Fruit fly (Drosophila melanogaster) whole organism, prepupa: ENCODE results near the gene Graf.

Source experiments
- Blimp-1 ChIP-seq: fragments of 200-800 bp; sonication (Bioruptor generic); optimal IDR thresholded peaks from 3 replicates; lab custom pipeline; 2017; ENCODE audit warnings: missing biosample characterization, missing genetic modification characterization, mild to moderate bottlenecking, moderate library complexity, missing genetic modification reagents
- CG10631 ChIP-seq: fragments of 200-800 bp; sonication (Bioruptor generic); optimal IDR thresholded peaks from 2 replicates; lab custom pipeline; 2016; ENCODE audit warnings: missing biosample characterization, missing genetic modification characterization
- CG10669 ChIP-seq: fragments of 200-800 bp; sonication (Bioruptor generic); optimal IDR thresholded peaks from 3 replicates; lab custom pipeline; 2018; ENCODE audit warnings: missing biosample characterization, mild to moderate bottlenecking, missing genetic modification characterization, moderate library complexity
- CG11294 ChIP-seq: fragments of 200-800 bp; sonication (Bioruptor generic); IDR thresholded peaks from 2 replicates; pipeline ENCODE4 v1.3.6; 2022; ENCODE audit warnings: missing biosample characterization, missing genetic modification characterization
- CG11902 ChIP-seq: fragments of 200-800 bp; sonication (Bioruptor generic); optimal IDR thresholded peaks from 3 replicates; lab custom pipeline; 2016; ENCODE audit warnings: missing biosample characterization, missing genetic modification characterization
- CG15336 ChIP-seq: fragments of 200-800 bp; sonication (Bioruptor generic); IDR thresholded peaks from 2 replicates; pipeline ENCODE4 v1.3.6; 2022; ENCODE audit warnings: missing biosample characterization, missing genetic modification characterization
- CG1621 ChIP-seq: fragments of 200-800 bp; sonication (Bioruptor generic); optimal IDR thresholded peaks from 3 replicates; lab custom pipeline; 2018; ENCODE audit warnings: missing biosample characterization, mild to moderate bottlenecking, missing genetic modification characterization
- CG16779 ChIP-seq: fragments of 200-800 bp; sonication (Bioruptor generic); optimal IDR thresholded peaks from 3 replicates; lab custom pipeline; 2017; ENCODE audit warnings: missing biosample characterization, mild to moderate bottlenecking, missing genetic modification characterization
- CG3032 ChIP-seq: fragments of 200-800 bp; optimal IDR thresholded peaks from 2 replicates; lab custom pipeline; 2019; ENCODE audit warnings: missing biosample characterization, mild to moderate bottlenecking, missing genetic modification characterization, moderate library complexity
- CG34406 ChIP-seq: fragments of 200-800 bp; sonication (Bioruptor generic); optimal IDR thresholded peaks from 3 replicates; lab custom pipeline; 2016; ENCODE audit warnings: missing biosample characterization, missing genetic modification characterization
- CG4318 ChIP-seq: fragments of 200-800 bp; sonication (Bioruptor generic); optimal IDR thresholded peaks from 3 replicates; lab custom pipeline; 2017; ENCODE audit warnings: missing biosample characterization, mild to moderate bottlenecking, missing genetic modification characterization
- CG6163 ChIP-seq: fragments of 200-800 bp; sonication (Bioruptor generic); IDR thresholded peaks from 3 replicates; pipeline ENCODE4 v1.3.6; 2022; ENCODE audit warnings: missing biosample characterization, missing genetic modification characterization
- CG6276 ChIP-seq: fragments of 200-800 bp; sonication (Bioruptor generic); optimal IDR thresholded peaks from 2 replicates; lab custom pipeline; 2017; ENCODE audit warnings: missing biosample characterization, mild to moderate bottlenecking, missing genetic modification characterization
- CG6792 ChIP-seq: fragments of 200-800 bp; sonication (Bioruptor generic); optimal IDR thresholded peaks from 3 replicates; lab custom pipeline; 2016; ENCODE audit warnings: missing biosample characterization, missing genetic modification characterization
- CG6808 ChIP-seq: fragments of 200-800 bp; sonication (Bioruptor generic); optimal IDR thresholded peaks from 3 replicates; lab custom pipeline; 2017; ENCODE audit warnings: missing biosample characterization, missing genetic modification characterization, mild to moderate bottlenecking, moderate library complexity, missing genetic modification reagents
- CG6854 ChIP-seq: fragments of 200-800 bp; sonication (Bioruptor generic); optimal IDR thresholded peaks from 2 replicates; lab custom pipeline; 2017; ENCODE audit warnings: missing biosample characterization, mild to moderate bottlenecking, missing genetic modification characterization
- CG7368 ChIP-seq: fragments of 200-800 bp; sonication (Bioruptor generic); optimal IDR thresholded peaks from 3 replicates; lab custom pipeline; 2016; ENCODE audit warnings: missing biosample characterization, missing genetic modification characterization
- CG8319 ChIP-seq: fragments of 200-800 bp; sonication (Bioruptor generic); optimal IDR thresholded peaks from 3 replicates; lab custom pipeline; 2016; ENCODE audit warnings: missing biosample characterization, missing genetic modification characterization
- CG8632 ChIP-seq: fragments of 200-800 bp; sonication (Bioruptor generic); optimal IDR thresholded peaks from 3 replicates; lab custom pipeline; 2016; ENCODE audit warnings: missing biosample characterization, missing genetic modification characterization
- Eip75B ChIP-seq: fragments of 200-800 bp; sonication (Bioruptor generic); optimal IDR thresholded peaks from 3 replicates; lab custom pipeline; 2016; ENCODE audit warnings: missing biosample characterization, missing genetic modification characterization
- Eip78C ChIP-seq: fragments of 200-800 bp; sonication (Bioruptor generic); peaks from one replicate; lab custom pipeline; 2016; ENCODE audit warnings: missing biosample characterization, missing genetic modification characterization
- Ets21C ChIP-seq: fragments of 200-800 bp; sonication (Bioruptor generic); optimal IDR thresholded peaks from 3 replicates; lab custom pipeline; 2016; ENCODE audit warnings: missing biosample characterization, missing genetic modification characterization
- Gug ChIP-seq: fragments of 200-800 bp; sonication (Bioruptor generic); IDR thresholded peaks from 2 replicates; pipeline ENCODE4 v1.3.6; 2022; ENCODE audit warnings: missing biosample characterization, missing genetic modification characterization
- Hr38 ChIP-seq: sonication (Bioruptor generic); optimal IDR thresholded peaks from 2 replicates; lab custom pipeline; 2016; ENCODE audit warnings: missing biosample characterization, missing genetic modification characterization
- Hr4 ChIP-seq: fragments of 200-800 bp; sonication (Bioruptor generic); optimal IDR thresholded peaks from 3 replicates; lab custom pipeline; 2016; ENCODE audit warnings: missing biosample characterization, missing genetic modification characterization
- OdsH ChIP-seq: fragments of 200-800 bp; sonication (Bioruptor generic); optimal IDR thresholded peaks from 3 replicates; lab custom pipeline; 2016; ENCODE audit warnings: missing biosample characterization, missing genetic modification characterization
- Sox102F ChIP-seq: fragments of 200-800 bp; sonication (Bioruptor generic); optimal IDR thresholded peaks from 2 replicates; lab custom pipeline; 2016; ENCODE audit warnings: missing biosample characterization, mild to moderate bottlenecking, missing genetic modification characterization
- Sox14 ChIP-seq: fragments of 200-800 bp; sonication (Bioruptor generic); optimal IDR thresholded peaks from 3 replicates; lab custom pipeline; 2016; ENCODE audit warnings: missing biosample characterization, missing genetic modification characterization
- achi ChIP-seq: fragments of 200-800 bp; sonication (Bioruptor generic); optimal IDR thresholded peaks from 3 replicates; lab custom pipeline; 2016; ENCODE audit warnings: missing biosample characterization, missing genetic modification characterization
- acj6 ChIP-seq: fragments of 200-800 bp; sonication (Bioruptor generic); optimal IDR thresholded peaks from 3 replicates; lab custom pipeline; 2016; ENCODE audit warnings: missing biosample characterization, missing genetic modification characterization
- cyc ChIP-seq: fragments of 200-800 bp; sonication (Bioruptor generic); optimal IDR thresholded peaks from 3 replicates; lab custom pipeline; 2016; ENCODE audit warnings: missing biosample characterization, missing genetic modification characterization
- dac ChIP-seq: fragments of 200-800 bp; sonication (Bioruptor generic); optimal IDR thresholded peaks from 2 replicates; lab custom pipeline; 2017; ENCODE audit warnings: missing biosample characterization, mild to moderate bottlenecking, missing genetic modification characterization
- dsx ChIP-seq: fragments of 200-800 bp; optimal IDR thresholded peaks from 3 replicates; lab custom pipeline; 2019; ENCODE audit warnings: missing biosample characterization, mild to moderate bottlenecking, missing genetic modification characterization, moderate library complexity; ENCODE audit not compliant: poor library complexity, severe bottlenecking
- eg ChIP-seq: fragments of 200-800 bp; sonication (Bioruptor generic); IDR thresholded peaks from 3 replicates; pipeline ENCODE4 v1.3.6; 2022; ENCODE audit warnings: missing biosample characterization, missing genetic modification characterization
- esn ChIP-seq: fragments of 200-800 bp; sonication (Bioruptor generic); optimal IDR thresholded peaks from 2 replicates; lab custom pipeline; 2016; ENCODE audit warnings: missing biosample characterization, mild to moderate bottlenecking, missing genetic modification characterization, moderate library complexity
- fd59A ChIP-seq: fragments of 200-800 bp; sonication (Bioruptor generic); optimal IDR thresholded peaks from 2 replicates; lab custom pipeline; 2017; ENCODE audit warnings: missing biosample characterization, mild to moderate bottlenecking, missing genetic modification characterization, missing genetic modification reagents
- fkh ChIP-seq: fragments of 200-800 bp; sonication (Bioruptor generic); optimal IDR thresholded peaks from 3 replicates; lab custom pipeline; 2017; ENCODE audit warnings: missing biosample characterization, mild to moderate bottlenecking, missing genetic modification characterization, moderate library complexity
- lz ChIP-seq: fragments of 200-800 bp; sonication (Bioruptor generic); optimal IDR thresholded peaks from 3 replicates; lab custom pipeline; 2016; ENCODE audit warnings: missing biosample characterization, missing genetic modification characterization
- net ChIP-seq: fragments of 200-800 bp; sonication (Bioruptor generic); optimal IDR thresholded peaks from 3 replicates; lab custom pipeline; 2016; ENCODE audit warnings: missing biosample characterization, missing genetic modification characterization
- salr ChIP-seq, 2 experiments: fragments of 200-800 bp; sonication (Bioruptor generic); optimal IDR thresholded peaks; 3 replicates each; lab custom pipeline; 2016 to 2018; ENCODE audit warnings: missing biosample characterization in 2 of 2, missing genetic modification characterization in 2 of 2, mild to moderate bottlenecking in 1 of 2
- spab ChIP-seq: fragments of 200-800 bp; sonication (Bioruptor generic); optimal IDR thresholded peaks from 2 replicates; lab custom pipeline; 2017; ENCODE audit warnings: missing biosample characterization, mild to moderate bottlenecking, missing genetic modification characterization, missing genetic modification reagents
- ss ChIP-seq, 2 experiments: fragments of 200-800 bp; sonication (Bioruptor generic); optimal IDR thresholded peaks; 2 replicates in 1 of 2; 3 replicates in 1 of 2; lab custom pipeline; 2017 to 2018; ENCODE audit warnings: mild to moderate bottlenecking in 2 of 2, missing biosample characterization in 2 of 2, missing genetic modification characterization in 2 of 2, moderate library complexity in 1 of 2
- svp ChIP-seq: fragments of 200-800 bp; sonication (Bioruptor generic); peaks from one replicate; lab custom pipeline; 2016; ENCODE audit warnings: missing biosample characterization, missing genetic modification characterization
- topi ChIP-seq: fragments of 200-800 bp; sonication (Bioruptor generic); optimal IDR thresholded peaks from 3 replicates; lab custom pipeline; 2016; ENCODE audit warnings: missing biosample characterization, missing genetic modification characterization
- vri ChIP-seq: fragments of 200-800 bp; sonication (Bioruptor generic); optimal IDR thresholded peaks from 3 replicates; lab custom pipeline; 2016; ENCODE audit warnings: missing biosample characterization, mild to moderate bottlenecking, missing genetic modification characterization

Graf gene

dm6 chrX:15710751-15711179 lies 49.8 kb downstream of the Graf start:
- TF ChIP-seq Eip78C (GFP tag; lab: Kevin White, UChicago) = peak; percentile 43
- TF ChIP-seq Hr4 (GFP tag; lab: Kevin White, UChicago) = no peak
- peak; percentile 48 for TF ChIP-seq svp (GFP tag; lab: Kevin White, UChicago)
- TF ChIP-seq Sox14 (GFP tag; lab: Kevin White, UChicago) = no peak
- TF ChIP-seq fkh (GFP tag; lab: Kevin White, UChicago) = peak; percentile 74

- TF ChIP-seq net (GFP tag; lab: Kevin White, UChicago) (no peak), CG1621 (peak; percentile 13), OdsH (no peak), esn (GFP tag; lab: Kevin White, UChicago) (no peak), topi (no peak), CG4318 (no peak), Gug (GFP tag; lab: Robert Waterston, UW) (no peak), spab (GFP tag; lab: Kevin White, UChicago) (no peak), CG3032 (tag; lab: Kevin White, UChicago) (no peak), salr (GFP tag; optimal IDR thresholded peaks at IDR 0.05; lab: Kevin White, UChicago) (no peak), CG8632 (GFP tag; lab: Kevin White, UChicago) (no peak), CG16779 (tag; lab: Kevin White, UChicago) (no peak), fd59A (no peak), CG10631 (GFP tag; lab: Kevin White, UChicago) (no peak), Hr4 (GFP tag; lab: Kevin White, UChicago) (no peak), CG10669 (GFP tag; lab: Kevin White, UChicago) (no peak), Ets21C (GFP tag; lab: Kevin White, UChicago) (no peak), CG6792 (no peak), CG11902 (GFP tag; lab: Kevin White, UChicago) (no peak), CG15336 (GFP tag; lab: Robert Waterston, UW) (no peak), Eip75B (no peak), svp (GFP tag; lab: Kevin White, UChicago) (peak; percentile 52), acj6 (GFP tag; lab: Kevin White, UChicago) (no peak), lz (GFP tag; lab: Kevin White, UChicago) (no peak), cyc (GFP tag; lab: Kevin White, UChicago) (no peak), vri (GFP tag; lab: Kevin White, UChicago) (peak; percentile 63), CG6808 (GFP tag; lab: Kevin White, UChicago) (no peak), dsx (no peak), CG6163 (no peak), dac (GFP tag; lab: Kevin White, UChicago) (no peak), CG6276 (GFP tag; lab: Kevin White, UChicago) (no peak), achi (GFP tag; lab: Kevin White, UChicago) (no peak), Blimp-1 (no peak), ss (GFP tag; optimal IDR thresholded peaks at IDR 0.05; lab: Kevin White, UChicago) (peak; percentile 24 to 60), CG6854 (GFP tag; lab: Kevin White, UChicago) (peak; percentile 55), Sox102F (GFP tag; lab: Kevin White, UChicago) (no peak), Hr38 (GFP tag; lab: Kevin White, UChicago) (no peak), CG8319 (GFP tag; lab: Kevin White, UChicago) (no peak), eg (GFP tag; lab: Robert Waterston, UW) (peak; percentile 44; the same call in 2 of the 3 replicates), CG11294 (no peak), CG7368 (GFP tag; lab: Kevin White, UChicago) (no peak), CG34406 (GFP tag; lab: Kevin White, UChicago) (no peak), Eip78C (GFP tag; lab: Kevin White, UChicago) (peak; percentile 54)
These were observed 50.4 kb downstream of the Graf start, which contains the start of the genes CG9281 and CG15601 for dm6 chrX:15709984-15710750. TSS of gene CG9281 (minus strand) at chrX:15710539. TSS of gene CG15601 (plus strand) at chrX:15710647.
